Fruit fly (Drosophila melanogaster): ENCODE data around the gene eg.
A peak's percentile ranks its signal among the peaks of the same experiment; 100 is the strongest.

eg gene

DNA sequence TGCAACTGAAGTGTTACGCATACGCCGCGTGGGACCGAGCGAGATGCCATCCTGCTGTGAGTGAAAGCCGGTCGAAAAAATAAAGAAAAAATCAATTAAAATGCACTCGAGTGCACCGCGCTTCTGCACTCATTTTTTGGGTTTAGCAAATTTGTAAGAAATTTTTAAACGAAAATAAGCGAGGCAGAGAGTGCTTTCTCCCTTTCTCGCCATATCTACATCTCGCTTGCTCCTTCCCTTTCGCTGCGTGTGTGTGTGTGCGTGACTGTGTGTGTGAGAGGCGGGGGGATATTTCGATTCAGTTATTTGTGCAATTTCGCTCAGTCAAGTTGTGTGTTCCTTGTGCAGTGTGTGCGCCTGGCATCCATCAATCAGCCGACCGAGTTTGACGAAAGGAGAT, 36.0 kb downstream of the eg start, which contains the start of gene mub:
Gene mub (plus strand): TSS at position 301 of the 400 bp plus-strand sequence.
- TF ChIP-seq fd96Ca (GFP tag; IDR thresholded peaks at IDR 0.05) (no peak), CG34367 (tag; optimal IDR thresholded peaks at IDR 0.05) (no peak), gl (tag; optimal IDR thresholded peaks at IDR 0.05) (no peak), Snoo (tag; optimal IDR thresholded peaks at IDR 0.05) (no peak), Pif1B (GFP tag; optimal IDR thresholded peaks at IDR 0.05) (no peak), CG15710 (tag; optimal IDR thresholded peaks at IDR 0.05) (no peak), CG4496 (GFP tag; IDR thresholded peaks at IDR 0.05) (no peak), CG13204 (GFP tag; optimal IDR thresholded peaks at IDR 0.05) (no peak), Pif1A (GFP tag; optimal IDR thresholded peaks at IDR 0.05) (no peak), CG12605 (GFP tag; IDR thresholded peaks at IDR 0.05) (no peak), CG14655 (GFP tag; optimal IDR thresholded peaks at IDR 0.05) (no peak), CG8301 (tag; optimal IDR thresholded peaks at IDR 0.05) (no peak), CG10348 (GFP tag; IDR thresholded peaks at IDR 0.05) (no peak)

DNA sequence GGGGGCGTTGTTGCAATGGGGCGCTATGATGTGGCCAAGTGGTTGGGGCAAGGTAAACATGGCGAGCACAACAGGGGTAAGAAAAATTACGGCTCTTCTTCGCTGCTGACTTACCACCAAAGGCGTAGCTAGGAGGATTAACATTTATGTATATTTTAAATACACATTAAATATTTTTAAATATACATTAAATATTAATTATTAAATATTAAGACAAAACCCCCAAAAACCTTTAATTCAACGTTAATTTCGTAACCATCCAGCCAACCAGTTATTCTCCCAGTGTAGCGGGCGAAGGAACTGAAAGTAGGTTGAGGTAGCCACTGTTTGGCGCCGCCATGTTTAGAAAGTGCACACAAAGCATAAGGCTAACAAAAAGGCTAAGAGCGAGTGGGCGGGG, 38.1 kb downstream of the eg start:
- no peak for TF ChIP-seq Snoo (tag; optimal IDR thresholded peaks at IDR 0.05)
- TF ChIP-seq rn (GFP tag; IDR thresholded peaks at IDR 0.05): no peak
- peak; percentile 5 for TF ChIP-seq CG8301 (tag; optimal IDR thresholded peaks at IDR 0.05)
- no peak for TF ChIP-seq CG4496 (GFP tag; IDR thresholded peaks at IDR 0.05)
- no peak for TF ChIP-seq Pif1A (GFP tag; optimal IDR thresholded peaks at IDR 0.05)
- no peak for TF ChIP-seq Pif1B (GFP tag; optimal IDR thresholded peaks at IDR 0.05)
- TF ChIP-seq CG13204 (GFP tag; optimal IDR thresholded peaks at IDR 0.05): no peak
- peak; percentile 31 for TF ChIP-seq CG8159 (tag; optimal IDR thresholded peaks at IDR 0.05)
- no peak for TF ChIP-seq CG10348 (GFP tag; IDR thresholded peaks at IDR 0.05)
- 0 out of 2 replicates have a peak, but pooled peaks have one; percentile 26 for TF ChIP-seq CG12605 (GFP tag; IDR thresholded peaks at IDR 0.05)
- TF ChIP-seq fd96Ca (GFP tag; IDR thresholded peaks at IDR 0.05): peak; percentile 68
- peak; percentile 14 for TF ChIP-seq CG9948 (tag; optimal IDR thresholded peaks at IDR 0.05)
- no peak; the same call in 1 of the 2 replicates for TF ChIP-seq Ets98B (GFP tag; IDR thresholded peaks at IDR 0.05)
- TF ChIP-seq CG15710 (tag; optimal IDR thresholded peaks at IDR 0.05): peak; percentile 37
- TF ChIP-seq CG34367 (tag; optimal IDR thresholded peaks at IDR 0.05): no peak
- TF ChIP-seq CG14655 (GFP tag; optimal IDR thresholded peaks at IDR 0.05): peak; percentile 24

DNA sequence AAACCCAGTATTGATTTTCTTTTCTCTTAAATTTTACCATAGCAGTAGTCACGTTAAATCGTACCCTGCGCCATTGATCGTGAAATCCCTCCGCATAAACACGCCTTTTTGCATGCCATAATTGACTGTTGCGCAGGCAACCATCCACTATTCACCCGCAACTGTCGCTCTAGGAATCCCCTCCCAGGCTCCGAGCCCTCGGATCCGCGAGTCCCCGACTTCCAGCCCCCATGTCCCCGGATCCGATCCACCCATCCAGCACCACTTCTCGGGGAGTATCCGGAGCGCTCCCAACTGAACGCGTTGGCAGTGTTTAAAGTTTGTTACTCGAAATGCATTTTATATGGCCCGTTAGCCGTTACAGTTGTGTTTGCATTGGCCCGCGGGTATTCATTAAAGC, 39.8 kb downstream of the eg start:
- TF ChIP-seq Ets98B (GFP tag; IDR thresholded peaks at IDR 0.05) (no peak), CG12605 (GFP tag; IDR thresholded peaks at IDR 0.05) (no peak), CG14655 (GFP tag; optimal IDR thresholded peaks at IDR 0.05) (peak; percentile 10), CG10348 (GFP tag; IDR thresholded peaks at IDR 0.05) (no peak)

- peak; percentile 7 for TF ChIP-seq CG9948 (tag; optimal IDR thresholded peaks at IDR 0.05)
- no peak for TF ChIP-seq EcR (GFP tag; optimal IDR thresholded peaks at IDR 0.05)
- no peak for TF ChIP-seq fd96Ca (GFP tag; IDR thresholded peaks at IDR 0.05)
- peak; percentile 29 for TF ChIP-seq CG14655 (GFP tag; optimal IDR thresholded peaks at IDR 0.05)
- TF ChIP-seq D1 (tag; optimal IDR thresholded peaks at IDR 0.05): no peak
- TF ChIP-seq rn (GFP tag; IDR thresholded peaks at IDR 0.05): no peak
- peak; percentile 36 for TF ChIP-seq CG15710 (tag; optimal IDR thresholded peaks at IDR 0.05)
- TF ChIP-seq CG17806 (tag; optimal IDR thresholded peaks at IDR 0.05): peak; percentile 13
- TF ChIP-seq CG10348 (GFP tag; IDR thresholded peaks at IDR 0.05): no peak
- no peak for TF ChIP-seq CG32121 (GFP tag; IDR thresholded peaks at IDR 0.05)
- no peak for TF ChIP-seq CG12605 (GFP tag; IDR thresholded peaks at IDR 0.05)
- TF ChIP-seq CG8301 (tag; optimal IDR thresholded peaks at IDR 0.05): no peak
- no peak for TF ChIP-seq CG13204 (GFP tag; optimal IDR thresholded peaks at IDR 0.05)
- TF ChIP-seq CG8159 (tag; optimal IDR thresholded peaks at IDR 0.05): peak; percentile 57
- no peak for TF ChIP-seq Pif1A (GFP tag; optimal IDR thresholded peaks at IDR 0.05)
- no peak for TF ChIP-seq CG4496 (GFP tag; IDR thresholded peaks at IDR 0.05)
- no peak for TF ChIP-seq CG34367 (tag; optimal IDR thresholded peaks at IDR 0.05)
- TF ChIP-seq gl (tag; optimal IDR thresholded peaks at IDR 0.05): no peak
These were observed 51.0 kb downstream of the eg start for dm6 chr3L:21859299-21860052.

All from whole organism, pupa.